Fruit fly (Drosophila melanogaster): ENCODE measurements around the gene mah.

The mah gene

dm6 chr3R:24947332-24947731 lies at the start of gene mah:
Gene mah, plus strand, starts transcription at chr3R:24947632.
- TF ChIP-seq Blimp-1 (GFP tag; optimal IDR thresholded peaks at IDR 0.05) = no peak
- no peak for TF ChIP-seq CG10654 (GFP tag; optimal IDR thresholded peaks at IDR 0.05)
- no peak for TF ChIP-seq CG12659 (GFP tag; optimal IDR thresholded peaks at IDR 0.05)
- TF ChIP-seq H2.0 (GFP tag; IDR thresholded peaks at IDR 0.05) = no peak
- TF ChIP-seq Aef1 (GFP tag; IDR thresholded peaks at IDR 0.05) = no peak
- TF ChIP-seq CG8290 (GFP tag; optimal IDR thresholded peaks at IDR 0.05) = no peak
- no peak for TF ChIP-seq CG8290 (tag; optimal IDR thresholded peaks at IDR 0.05)
- no peak for TF ChIP-seq Dfd (GFP tag; optimal IDR thresholded peaks at IDR 0.05)
- no peak for TF ChIP-seq tll (GFP tag; optimal IDR thresholded peaks at IDR 0.05)
- no peak for TF ChIP-seq CG33557 (GFP tag; optimal IDR thresholded peaks at IDR 0.05)
- TF ChIP-seq CG4820 (GFP tag; optimal IDR thresholded peaks at IDR 0.05) = no peak
- TF ChIP-seq CG9727 (GFP tag; optimal IDR thresholded peaks at IDR 0.05) = no peak
- TF ChIP-seq B-H2 (GFP tag; optimal IDR thresholded peaks at IDR 0.05) = no peak

DNA sequence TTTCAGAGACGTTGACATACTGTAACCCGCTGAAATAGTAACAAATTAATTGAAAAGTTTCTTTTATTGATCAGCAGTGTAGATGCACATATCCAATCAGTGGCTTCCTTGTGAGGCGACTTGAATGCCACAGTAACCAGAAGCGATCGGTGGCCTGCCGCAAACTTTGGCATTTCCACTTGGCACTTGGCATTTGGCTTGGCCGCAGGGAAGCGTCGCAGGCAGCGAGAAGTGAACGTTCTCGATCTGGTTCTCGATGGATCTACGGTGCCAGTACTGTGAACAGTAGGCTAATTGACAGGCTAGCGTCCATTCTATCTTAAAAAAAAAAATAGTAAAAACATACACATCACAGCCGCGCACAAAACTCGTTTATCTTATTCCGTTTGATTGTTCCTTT lies 46.6 kb upstream of the mah start, which contains the start of gene CG10845:
TSS of gene CG10845 (plus strand) at position 301 of the 400 bp plus-strand sequence.
- no peak for TF ChIP-seq en (GFP tag; optimal IDR thresholded peaks at IDR 0.05)
- TF ChIP-seq croc (GFP tag; conservative IDR thresholded peaks at IDR 0.05) = no peak
- no peak for TF ChIP-seq inv (GFP tag; IDR thresholded peaks at IDR 0.05; ENCODE audit: partially characterized antibody)
- no peak for TF ChIP-seq CG3995 (GFP tag; optimal IDR thresholded peaks at IDR 0.05)
- TF ChIP-seq onecut (GFP tag; IDR thresholded peaks at IDR 0.05) = no peak
- TF ChIP-seq Gsc (GFP tag; IDR thresholded peaks at IDR 0.05) = no peak
- no peak for TF ChIP-seq cato (GFP tag; optimal IDR thresholded peaks at IDR 0.05; ENCODE audit: borderline replicate concordance)
- no peak for TF ChIP-seq odd (GFP tag; optimal IDR thresholded peaks at IDR 0.05)
- no peak for TF ChIP-seq sob (GFP tag; IDR thresholded peaks at IDR 0.05)
- TF ChIP-seq p53 (GFP tag; optimal IDR thresholded peaks at IDR 0.05) = no peak
- no peak for TF ChIP-seq Atf3 (GFP tag; optimal IDR thresholded peaks at IDR 0.05)
- TF ChIP-seq pan (optimal IDR thresholded peaks at IDR 0.05) = no peak
- no peak for TF ChIP-seq pan (GFP tag; optimal IDR thresholded peaks at IDR 0.05 in 1 of 2, IDR thresholded peaks at IDR 0.05 in 1 of 2)
- TF ChIP-seq CG4404 (GFP tag; IDR thresholded peaks at IDR 0.05) = no peak
- no peak for TF ChIP-seq CG14014 (GFP tag; IDR thresholded peaks at IDR 0.05)
- no peak for TF ChIP-seq CG13894 (tag; optimal IDR thresholded peaks at IDR 0.05)
- TF ChIP-seq fd102C (GFP tag; optimal IDR thresholded peaks at IDR 0.05) = no peak
- no peak for TF ChIP-seq Mad (GFP tag; optimal IDR thresholded peaks at IDR 0.05)
- no peak for TF ChIP-seq CG12155 (GFP tag; optimal IDR thresholded peaks at IDR 0.05)

- TF ChIP-seq vfl (GFP tag; optimal IDR thresholded peaks at IDR 0.05) = no peak
- no peak for TF ChIP-seq CG2116 (GFP tag; optimal IDR thresholded peaks at IDR 0.05)
- TF ChIP-seq CG4707 (GFP tag; optimal IDR thresholded peaks at IDR 0.05) = no peak
- no peak for TF ChIP-seq CG17568 (GFP tag; optimal IDR thresholded peaks at IDR 0.05)
- no peak for TF ChIP-seq ham (GFP tag; IDR thresholded peaks at IDR 0.05)
- TF ChIP-seq gfzf (GFP tag; optimal IDR thresholded peaks at IDR 0.05) = no peak
- no peak for TF ChIP-seq Vsx1 (GFP tag; optimal IDR thresholded peaks at IDR 0.05)
- no peak for TF ChIP-seq ssp (GFP tag; IDR thresholded peaks at IDR 0.05)
- 0 out of 2 replicates have a peak, but pooled peaks have one; percentile 13 for TF ChIP-seq CG6689 (GFP tag; IDR thresholded peaks at IDR 0.05)
- TF ChIP-seq prd (optimal IDR thresholded peaks at IDR 0.05) = no peak
- 0 out of 3 replicates have a peak, but pooled peaks have one; percentile 9 for TF ChIP-seq prd (GFP tag; IDR thresholded peaks at IDR 0.05)
- no peak for TF ChIP-seq hbn (GFP tag; IDR thresholded peaks at IDR 0.05; ENCODE audit: partially characterized antibody)
- TF ChIP-seq schlank (tag; optimal IDR thresholded peaks at IDR 0.05) = no peak
- no peak for TF ChIP-seq cato (GFP tag; optimal IDR thresholded peaks at IDR 0.05; ENCODE audit: borderline replicate concordance)
- TF ChIP-seq CG12219 (GFP tag; optimal IDR thresholded peaks at IDR 0.05) = no peak
- TF ChIP-seq Dbx (GFP tag; IDR thresholded peaks at IDR 0.05) = no peak
- TF ChIP-seq fd96Cb (tag; optimal IDR thresholded peaks at IDR 0.05) = no peak
- no peak for TF ChIP-seq dan (GFP tag; IDR thresholded peaks at IDR 0.05)
- no peak for TF ChIP-seq dmrt99B (tag; optimal IDR thresholded peaks at IDR 0.05)
Measured at dm6 chr3R:24905959-24906634, 41.3 kb upstream of the mah start, which contains the start of gene CG13643. Gene CG13643, minus strand, starts transcription at chr3R:24906004.

Data from whole organism, embryonic.